Worm (Caenorhabditis elegans): ENCODE measurements around the gene orai-1.

orai-1 gene

ce11 chrIII:638319-638718 is 8.2 kb upstream of the orai-1 start, which contains the start of gene sbds-1:
TSS of gene sbds-1 (minus strand) at chrIII:638419.
- TF ChIP-seq ztf-11 (tag; optimal IDR thresholded peaks at IDR 0.05) (no peak), ceh-43 (GFP tag; optimal IDR thresholded peaks at IDR 0.05) (no peak), unc-39 (tag; optimal IDR thresholded peaks at IDR 0.05) (no peak), sem-2 (GFP tag; optimal IDR thresholded peaks at IDR 0.05) (no peak), elt-3 (tag; optimal IDR thresholded peaks at IDR 0.05) (no peak), ceh-39 (tag; optimal IDR thresholded peaks at IDR 0.05) (no peak), tbx-8 (GFP tag; optimal IDR thresholded peaks at IDR 0.05) (no peak), pha-4 (tag; optimal IDR thresholded peaks at IDR 0.05) (no peak), ceh-83 (GFP tag; optimal IDR thresholded peaks at IDR 0.05) (no peak), unc-62 (GFP tag; optimal IDR thresholded peaks at IDR 0.05) (no peak), flh-1 (GFP tag; optimal IDR thresholded peaks at IDR 0.05) (no peak), mep-1 (tag; optimal IDR thresholded peaks at IDR 0.05) (no peak), nhr-2 (tag; optimal IDR thresholded peaks at IDR 0.05) (no peak), nhr-12 (tag; optimal IDR thresholded peaks at IDR 0.05) (no peak)

- peak; percentile 4 for TF ChIP-seq ceh-39 (tag; optimal IDR thresholded peaks at IDR 0.05)
- TF ChIP-seq sptf-1 (tag; optimal IDR thresholded peaks at IDR 0.05), result peak; percentile 89
- peak; percentile 5 for TF ChIP-seq ceh-83 (GFP tag; optimal IDR thresholded peaks at IDR 0.05)
- no peak for TF ChIP-seq ham-2 (GFP tag; optimal IDR thresholded peaks at IDR 0.05)
- peak; percentile 64 for TF ChIP-seq bed-3 (GFP tag; optimal IDR thresholded peaks at IDR 0.05)
- TF ChIP-seq cnd-1 (tag; optimal IDR thresholded peaks at IDR 0.05), result peak; percentile 65
- peak; percentile 65 for TF ChIP-seq tbx-8 (GFP tag; optimal IDR thresholded peaks at IDR 0.05)
- peak; percentile 63 for TF ChIP-seq ces-1 (GFP tag; optimal IDR thresholded peaks at IDR 0.05)
- TF ChIP-seq M03D4.4 (tag; optimal IDR thresholded peaks at IDR 0.05), result peak; percentile 64
- TF ChIP-seq mls-2 (tag; optimal IDR thresholded peaks at IDR 0.05), result peak; percentile 35
- TF ChIP-seq nhr-2 (tag; optimal IDR thresholded peaks at IDR 0.05), result no peak
- peak; percentile 70 for TF ChIP-seq lsy-2 (tag; optimal IDR thresholded peaks at IDR 0.05)
- TF ChIP-seq unc-62 (GFP tag; optimal IDR thresholded peaks at IDR 0.05), result no peak
- TF ChIP-seq drap-1 (GFP tag; optimal IDR thresholded peaks at IDR 0.05), result peak; percentile 61
- no peak for TF ChIP-seq unc-39 (tag; optimal IDR thresholded peaks at IDR 0.05)
- no peak for TF ChIP-seq zip-8 (tag; optimal IDR thresholded peaks at IDR 0.05)
- peak; percentile 79 for TF ChIP-seq nhr-237 (tag; optimal IDR thresholded peaks at IDR 0.05)
- TF ChIP-seq nhr-76 (tag; optimal IDR thresholded peaks at IDR 0.05), result no peak
- TF ChIP-seq blmp-1 (tag; optimal IDR thresholded peaks at IDR 0.05), result no peak
- TF ChIP-seq mab-5 (tag; optimal IDR thresholded peaks at IDR 0.05), result no peak
- TF ChIP-seq lin-32 (GFP tag; optimal IDR thresholded peaks at IDR 0.05), result no peak
- TF ChIP-seq sem-2 (GFP tag; optimal IDR thresholded peaks at IDR 0.05), result peak; percentile 28
- TF ChIP-seq snpc-4 (tag; optimal IDR thresholded peaks at IDR 0.05), result no peak
- TF ChIP-seq flh-1 (GFP tag; optimal IDR thresholded peaks at IDR 0.05), result no peak
- no peak for TF ChIP-seq ztf-11 (tag; optimal IDR thresholded peaks at IDR 0.05)
- TF ChIP-seq ceh-43 (GFP tag; optimal IDR thresholded peaks at IDR 0.05), result no peak
- no peak for TF ChIP-seq nhr-12 (tag; optimal IDR thresholded peaks at IDR 0.05)
- no peak for TF ChIP-seq elt-1 (tag; optimal IDR thresholded peaks at IDR 0.05; ENCODE audit: borderline replicate concordance, insufficient read depth)
- TF ChIP-seq unc-120 (tag; optimal IDR thresholded peaks at IDR 0.05; ENCODE audit: poor library complexity, severe bottlenecking), result peak; percentile 15
- peak; percentile 41 for TF ChIP-seq lin-13 (tag; optimal IDR thresholded peaks at IDR 0.05)
- peak; percentile 63 for TF ChIP-seq mep-1 (tag; optimal IDR thresholded peaks at IDR 0.05)
- no peak for TF ChIP-seq pha-4 (tag; optimal IDR thresholded peaks at IDR 0.05)
- no peak for TF ChIP-seq elt-3 (tag; optimal IDR thresholded peaks at IDR 0.05)
Measured at ce11 chrIII:640198-640803, 6.3 kb upstream of the orai-1 start, which contains the start of the genes tag-266 and tag-267. TSS of gene tag-266 (minus strand) at chrIII:640226. TSS of gene tag-267 (plus strand) at chrIII:640790.

ce11 chrIII:641759-642158 is 4.8 kb upstream of the orai-1 start, which contains the start of gene W06E11.1:
TSS of gene W06E11.1 (plus strand) at chrIII:642059.
- no peak for TF ChIP-seq tbx-8 (GFP tag; optimal IDR thresholded peaks at IDR 0.05)
- no peak for TF ChIP-seq hlh-1 (tag; optimal IDR thresholded peaks at IDR 0.05)

- no peak for TF ChIP-seq bed-3 (GFP tag; optimal IDR thresholded peaks at IDR 0.05)
Measured at ce11 chrIII:644660-645059, 1.9 kb upstream of the orai-1 start.

Measured in whole organism, mixed stage, embryonic.